Fruit fly (Drosophila melanogaster): ENCODE data around the gene Klp3A.
A peak's percentile ranks its signal among the peaks of the same experiment; 100 is the strongest.

Gene Klp3A

dm6 chrX:2647472-2647883 is 43.6 kb upstream of the Klp3A start (continued):
- TF ChIP-seq CG3281 (GFP tag; optimal IDR thresholded peaks at IDR 0.05): peak; percentile 58
- no peak for TF ChIP-seq CG43689 (GFP tag; IDR thresholded peaks at IDR 0.05)
- TF ChIP-seq CG32767 (GFP tag; IDR thresholded peaks at IDR 0.05): peak; percentile 56
- no peak for TF ChIP-seq nau (GFP tag; optimal IDR thresholded peaks at IDR 0.05)
- no peak for TF ChIP-seq Spps (tag; optimal IDR thresholded peaks at IDR 0.05)
- TF ChIP-seq kay (GFP tag; optimal IDR thresholded peaks at IDR 0.05): peak; percentile 36
- no peak for TF ChIP-seq CG17328 (GFP tag; IDR thresholded peaks at IDR 0.05)
- no peak for TF ChIP-seq CG4617 (GFP tag; optimal IDR thresholded peaks at IDR 0.05; ENCODE audit: borderline replicate concordance)
- TF ChIP-seq wek (GFP tag; optimal IDR thresholded peaks at IDR 0.05): peak; percentile 7
- no peak for TF ChIP-seq CG7357 (GFP tag; IDR thresholded peaks at IDR 0.05)
- peak; percentile 36; the same call in 1 of the 2 replicates for TF ChIP-seq ssp (GFP tag; IDR thresholded peaks at IDR 0.05)
- TF ChIP-seq sd (tag; optimal IDR thresholded peaks at IDR 0.05): peak; percentile 32
- TF ChIP-seq dm (GFP tag; optimal IDR thresholded peaks at IDR 0.05): no peak
- TF ChIP-seq CG18764 (GFP tag; optimal IDR thresholded peaks at IDR 0.05): peak; percentile 37
- TF ChIP-seq CG6854 (GFP tag; optimal IDR thresholded peaks at IDR 0.05): no peak
- no peak for TF ChIP-seq HLH4C (GFP tag; IDR thresholded peaks at IDR 0.05; ENCODE audit: partially characterized antibody)
- no peak for TF ChIP-seq ttk (GFP tag; IDR thresholded peaks at IDR 0.05)
- peak; percentile 78 for TF ChIP-seq row (GFP tag; IDR thresholded peaks at IDR 0.05)
- peak; percentile 39 for TF ChIP-seq CG9876 (GFP tag; optimal IDR thresholded peaks at IDR 0.05)
- 0 out of 2 replicates have a peak, but pooled peaks have one; percentile 21 for TF ChIP-seq sens-2 (GFP tag; IDR thresholded peaks at IDR 0.05)
- no peak for TF ChIP-seq Hmx (GFP tag; optimal IDR thresholded peaks at IDR 0.05)
- TF ChIP-seq CG14050 (GFP tag; IDR thresholded peaks at IDR 0.05): peak; percentile 21; the same call in 1 of the 3 replicates
- no peak for TF ChIP-seq CG17186 (GFP tag; optimal IDR thresholded peaks at IDR 0.05)
- TF ChIP-seq CG10209 (GFP tag; optimal IDR thresholded peaks at IDR 0.05): peak; percentile 52
- TF ChIP-seq sob (GFP tag; IDR thresholded peaks at IDR 0.05): peak; percentile 63; the same call in 1 of the 2 replicates
- no peak for TF ChIP-seq CG6272 (GFP tag; IDR thresholded peaks at IDR 0.05)
- peak; percentile 45 for TF ChIP-seq pb (GFP tag; optimal IDR thresholded peaks at IDR 0.05)
- no peak for TF ChIP-seq Kr (GFP tag; optimal IDR thresholded peaks at IDR 0.05)
- peak; percentile 69 for TF ChIP-seq CG18599 (GFP tag; optimal IDR thresholded peaks at IDR 0.05)
- TF ChIP-seq CG4328 (GFP tag; optimal IDR thresholded peaks at IDR 0.05): peak; percentile 61
- TF ChIP-seq sens (GFP tag): peak; percentile 94
- no peak for TF ChIP-seq NFAT (GFP tag; IDR thresholded peaks at IDR 0.05)
- no peak for TF ChIP-seq Doc3 (GFP tag; IDR thresholded peaks at IDR 0.05; ENCODE audit: partially characterized antibody)
- TF ChIP-seq gem (tag; optimal IDR thresholded peaks at IDR 0.05): peak; percentile 81
- TF ChIP-seq CG13296 (GFP tag; optimal IDR thresholded peaks at IDR 0.05): peak; percentile 68
- no peak for TF ChIP-seq tll (GFP tag; optimal IDR thresholded peaks at IDR 0.05)
- TF ChIP-seq CG5245 (GFP tag; optimal IDR thresholded peaks at IDR 0.05): no peak
- TF ChIP-seq CG14860 (GFP tag; IDR thresholded peaks at IDR 0.05; ENCODE audit: partially characterized antibody): no peak
- peak; percentile 56 for TF ChIP-seq CG9609 (GFP tag; optimal IDR thresholded peaks at IDR 0.05)

dm6 chrX:2646022-2646761 is 42.3 kb upstream of the Klp3A start:
- peak; percentile 92 for TF ChIP-seq Blimp-1 (GFP tag; optimal IDR thresholded peaks at IDR 0.05)
- TF ChIP-seq peb (GFP tag; IDR thresholded peaks at IDR 0.05): peak; percentile 88
- peak; percentile 73 for TF ChIP-seq CG10565 (GFP tag; optimal IDR thresholded peaks at IDR 0.05)
- peak; percentile 96 for TF ChIP-seq maf-S (GFP tag; optimal IDR thresholded peaks at IDR 0.05)
- no peak for TF ChIP-seq CG15479 (GFP tag; optimal IDR thresholded peaks at IDR 0.05)
- TF ChIP-seq CG11247 (GFP tag; IDR thresholded peaks at IDR 0.05): peak; percentile 92
- TF ChIP-seq dmrt11E (tag; optimal IDR thresholded peaks at IDR 0.05): peak; percentile 92
- peak; percentile 81 for TF ChIP-seq Ravus (GFP tag; IDR thresholded peaks at IDR 0.05)
- peak; percentile 96 for TF ChIP-seq Antp (GFP tag; optimal IDR thresholded peaks at IDR 0.05)
- no peak for TF ChIP-seq Hr39 (optimal IDR thresholded peaks at IDR 0.05)
- peak; percentile 95 for TF ChIP-seq Mad (GFP tag; optimal IDR thresholded peaks at IDR 0.05)
- TF ChIP-seq dan (GFP tag; IDR thresholded peaks at IDR 0.05): peak; percentile 74
- TF ChIP-seq wdn (GFP tag; IDR thresholded peaks at IDR 0.05): peak; percentile 95

All from whole organism, embryonic.